Worm (Caenorhabditis elegans) whole organism, early embryonic: Measurements from ENCODE around the gene C18A11.2.

Experiments
- B0310.2 ChIP-seq: sonication (generic microtip); optimal IDR thresholded peaks from 2 replicates; lab custom pipeline; 2016; ENCODE audit warnings: mild to moderate bottlenecking, missing genetic modification characterization, missing compliant biosample characterization
- ama-1 ChIP-seq: fragments of 150-350 bp; optimal IDR thresholded peaks from 2 replicates; lab custom pipeline; 2014
- ceh-13 ChIP-seq: fragments of 200-800 bp; sonication (Bioruptor generic); optimal IDR thresholded peaks from 2 replicates; lab custom pipeline; 2018; ENCODE audit warnings: mild to moderate bottlenecking, missing genetic modification characterization, missing compliant biosample characterization
- ceh-36 ChIP-seq: sonication (generic microtip); optimal IDR thresholded peaks from 2 replicates; lab custom pipeline; 2016; ENCODE audit warnings: missing genetic modification characterization, inconsistent platforms, missing compliant biosample characterization
- ets-7 ChIP-seq: sonication (generic microtip); optimal IDR thresholded peaks from 2 replicates; lab custom pipeline; 2016; ENCODE audit warnings: missing genotype, missing genetic modification characterization, missing compliant biosample characterization
- flt-1 ChIP-seq: fragments of 200-800 bp; sonication (Bioruptor generic); IDR thresholded peaks from 2 replicates; pipeline ENCODE4 v1.3.6; 2022; ENCODE audit warnings: missing genetic modification characterization, missing compliant biosample characterization
- hmbx-1 ChIP-seq: sonication (generic microtip); optimal IDR thresholded peaks from 2 replicates; lab custom pipeline; 2016; ENCODE audit warnings: mild to moderate bottlenecking, missing genetic modification characterization, missing compliant biosample characterization
- hmg-4 ChIP-seq: fragments of 200-800 bp; sonication (Bioruptor generic); optimal IDR thresholded peaks from 2 replicates; lab custom pipeline; 2018; ENCODE audit warnings: mild to moderate bottlenecking, missing genetic modification characterization, missing compliant biosample characterization
- hnd-1 ChIP-seq: sonication (generic microtip); optimal IDR thresholded peaks from 2 replicates; lab custom pipeline; 2016; ENCODE audit warnings: missing genetic modification characterization, missing compliant biosample characterization
- scrt-1 ChIP-seq: fragments of 200-800 bp; sonication (Bioruptor generic); IDR thresholded peaks from 2 replicates; pipeline ENCODE4 v1.3.6; 2022; ENCODE audit warnings: missing genetic modification characterization, missing compliant biosample characterization
- sea-1 ChIP-seq: fragments of 200-800 bp; sonication (Bioruptor generic); conservative IDR thresholded peaks from 2 replicates; pipeline ENCODE4 v1.3.6; 2022; ENCODE audit warnings: missing genetic modification characterization, missing compliant biosample characterization
- tbx-37 ChIP-seq: fragments of 200-800 bp; sonication (Bioruptor generic); conservative IDR thresholded peaks from 2 replicates; pipeline ENCODE4 v1.3.6; 2022; ENCODE audit warnings: missing genetic modification reagents, missing genetic modification characterization, missing compliant biosample characterization
- tra-4 ChIP-seq: sonication (generic microtip); optimal IDR thresholded peaks from 2 replicates; lab custom pipeline; 2017; ENCODE audit warnings: missing genetic modification characterization, missing compliant biosample characterization

DNA sequence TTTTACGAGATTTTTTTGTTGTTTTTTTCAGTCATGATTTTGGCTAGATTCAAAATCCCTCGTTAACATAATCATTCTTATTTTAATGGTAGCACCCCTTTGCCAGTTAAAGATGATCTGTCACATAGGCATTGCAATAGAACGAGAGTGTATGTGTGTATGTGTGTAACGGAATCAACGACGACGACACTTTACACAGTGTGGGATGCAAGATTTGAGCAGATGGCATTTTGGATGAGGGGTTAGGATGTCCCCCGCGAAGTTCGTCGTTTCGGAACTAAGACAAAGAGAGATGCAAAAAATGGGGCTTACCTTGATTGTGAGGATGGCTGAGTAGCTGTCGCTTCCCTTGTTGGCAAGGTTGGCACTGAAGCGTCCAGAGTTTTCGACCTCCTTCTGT, 15.3 kb upstream of the C18A11.2 start:
- TF ChIP-seq scrt-1 (GFP tag; lab: Robert Waterston, UW) (no peak), tbx-37 (no peak), flt-1 (no peak), tra-4 (tag; lab: Kevin White, UChicago) (no peak), hmg-4 (GFP tag; lab: Kevin White, UChicago) (no peak), ama-1 (lab: Kevin White, UChicago) (no peak), B0310.2 (tag; lab: Kevin White, UChicago) (no peak), ets-7 (tag; lab: Kevin White, UChicago) (no peak), ceh-36 (no peak), hnd-1 (tag; lab: Kevin White, UChicago) (no peak), sea-1 (no peak), hmbx-1 (tag; lab: Kevin White, UChicago) (no peak), ceh-13 (GFP tag; lab: Kevin White, UChicago) (no peak)
